Worm (Caenorhabditis elegans) whole organism, young adult: ENCODE measurements around the gene gur-5.

Experiments used
- B0019.2 ChIP-seq: fragments of 200-800 bp; sonication (Bioruptor generic); conservative IDR thresholded peaks from 2 replicates; pipeline ENCODE4 v1.3.6; 2022; ENCODE audit warnings: missing genetic modification reagents, missing genetic modification characterization, missing compliant biosample characterization
- akir-1 ChIP-seq: fragments of 200-800 bp; sonication (Bioruptor generic); optimal IDR thresholded peaks from 2 replicates; lab custom pipeline; 2018; ENCODE audit warnings: mild to moderate bottlenecking, missing genetic modification characterization, moderate library complexity, missing compliant biosample characterization
- ama-1 ChIP-seq, 3 experiments: fragments of 150-350 bp in 1 of 3; sonication (generic microtip) in 2 of 3; optimal IDR thresholded peaks; 2 replicates each; lab custom pipeline; 2014 to 2018; ENCODE audit warnings: missing biosample characterization in 2 of 3, missing genetic modification characterization in 2 of 3, missing genetic modification reagents in 2 of 3
- ekl-4 ChIP-seq: fragments of 200-800 bp; sonication (Bioruptor generic); IDR thresholded peaks from 2 replicates; pipeline ENCODE4 v1.3.6; 2022; ENCODE audit warnings: missing genetic modification reagents, missing genetic modification characterization, missing compliant biosample characterization
- madf-6 ChIP-seq: fragments of 200-800 bp; sonication (Bioruptor generic); IDR thresholded peaks from 2 replicates; pipeline ENCODE4 v1.3.6; 2022; ENCODE audit warnings: missing genetic modification reagents, missing genetic modification characterization, missing compliant biosample characterization
- nfya-1 ChIP-seq: sonication (generic microtip); optimal IDR thresholded peaks from 2 replicates; lab custom pipeline; 2017; ENCODE audit warnings: antibody characterized with exemption, missing compliant biosample characterization, missing genetic modification characterization, borderline replicate concordance; ENCODE audit not compliant: insufficient read depth
- nhr-80 ChIP-seq: sonication (generic microtip); optimal IDR thresholded peaks from 2 replicates; lab custom pipeline; 2016; ENCODE audit warnings: missing genetic modification characterization, missing compliant biosample characterization
- snpc-4 ChIP-seq, 5 experiments: fragments of 150-350 bp in 1 of 5; sonication (generic microtip) in 4 of 5; optimal IDR thresholded peaks; 2 replicates each; lab custom pipeline; 2014 to 2018; ENCODE audit warnings: missing genetic modification characterization in 5 of 5, missing biosample characterization in 3 of 5, antibody characterized with exemption in 2 of 5, mild to moderate bottlenecking in 2 of 5, missing compliant biosample characterization in 2 of 5, missing genotype in 2 of 5, moderate library complexity in 2 of 5, missing genetic modification reagents in 1 of 5
- ztf-28 ChIP-seq: fragments of 200-800 bp; sonication (Bioruptor generic); IDR thresholded peaks from 2 replicates; pipeline ENCODE4 v1.3.6; 2022; ENCODE audit warnings: missing genetic modification reagents, missing genetic modification characterization, missing compliant biosample characterization

DNA sequence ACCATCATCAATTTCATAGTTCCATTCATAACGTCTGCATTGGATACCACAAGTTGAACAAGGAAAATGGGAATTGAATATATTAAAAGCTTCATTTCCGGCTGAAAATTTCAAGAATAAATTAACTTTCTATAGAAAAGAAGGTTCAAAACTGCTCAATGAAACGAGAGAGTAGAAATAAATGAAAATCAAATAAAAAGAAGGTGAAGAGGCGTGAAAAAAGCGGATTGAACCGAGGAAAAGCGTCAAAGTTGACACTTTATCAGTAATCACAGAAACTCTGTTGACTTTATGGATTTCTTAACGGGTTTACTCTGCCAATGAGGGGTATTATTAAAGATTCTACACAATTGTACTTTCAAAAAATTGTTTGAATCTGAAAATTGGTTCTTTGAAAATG, 46.8 kb upstream of the gur-5 start, which contains the start of gene pho-4:
- no peak for TF ChIP-seq snpc-4 (GFP tag; optimal IDR thresholded peaks at IDR 0.05; lab: Kevin White, UChicago)
- TF ChIP-seq snpc-4 (tag; optimal IDR thresholded peaks at IDR 0.05; lab: Kevin White, UChicago): no peak
- TF ChIP-seq nhr-80: no peak
- no peak for TF ChIP-seq ama-1 (optimal IDR thresholded peaks at IDR 0.05; lab: Kevin White, UChicago)
- TF ChIP-seq ama-1 (GFP tag; optimal IDR thresholded peaks at IDR 0.05; lab: Kevin White, UChicago): no peak
- TF ChIP-seq akir-1 (GFP tag; lab: Kevin White, UChicago): no peak
- TF ChIP-seq ekl-4: no peak
- no peak for TF ChIP-seq B0019.2 (GFP tag; lab: Robert Waterston, UW)
- TF ChIP-seq ztf-28 (GFP tag; lab: Robert Waterston, UW): no peak
- TF ChIP-seq nfya-1 (tag; lab: Kevin White, UChicago): no peak
- no peak for TF ChIP-seq madf-6 (GFP tag; lab: Robert Waterston, UW)
